Fruit fly (Drosophila melanogaster): Measurements from ENCODE around the gene CG2217.

Gene CG2217

DNA sequence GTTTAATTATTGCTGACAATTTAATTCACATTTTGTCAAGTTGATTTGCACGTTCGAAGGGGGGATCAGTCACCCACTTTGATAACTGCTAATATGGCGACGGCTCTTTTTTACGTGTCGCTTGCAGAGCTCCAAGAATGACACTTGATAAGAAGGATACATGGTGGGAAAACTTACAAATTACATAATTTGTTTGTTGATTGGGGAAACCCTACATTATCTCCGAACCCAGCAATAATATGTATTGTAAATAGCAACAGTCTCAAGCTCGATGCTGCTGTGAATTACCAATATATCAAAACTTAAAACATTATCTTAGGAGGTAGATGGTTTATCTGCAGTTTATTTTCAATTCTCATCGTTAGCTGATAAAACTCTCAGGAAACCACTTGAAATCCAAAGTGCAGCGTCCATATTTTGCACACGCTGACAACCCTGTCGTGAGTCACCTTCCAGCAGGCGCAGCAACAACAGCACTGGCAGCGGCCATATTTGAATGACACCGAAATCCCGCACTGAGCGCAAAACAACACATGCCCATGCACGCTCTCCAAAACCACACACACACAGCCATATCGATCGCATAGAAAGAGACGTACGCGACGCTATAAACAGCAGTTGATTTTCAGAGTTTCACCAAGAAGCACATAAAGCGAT lies 34.4 kb downstream of the CG2217 start (continued):
- TF ChIP-seq fu2 (GFP tag; optimal IDR thresholded peaks at IDR 0.05) (peak; percentile 98), CG7357 (GFP tag; IDR thresholded peaks at IDR 0.05) (peak; percentile 83), ATbp (GFP tag; optimal IDR thresholded peaks at IDR 0.05) (peak; percentile 91), CG32767 (GFP tag; IDR thresholded peaks at IDR 0.05) (no peak; the same call in none of the 2 replicates), Camta (GFP tag; optimal IDR thresholded peaks at IDR 0.05) (peak; percentile 98), Doc2 (GFP tag; IDR thresholded peaks at IDR 0.05) (peak; percentile 63; the same call in 1 of the 2 replicates), vnd (GFP tag; IDR thresholded peaks at IDR 0.05; ENCODE audit: partially characterized antibody) (no peak), btn (GFP tag; optimal IDR thresholded peaks at IDR 0.05) (peak; percentile 93), abd-A (tag; optimal IDR thresholded peaks at IDR 0.05) (no peak), CG8290 (GFP tag; optimal IDR thresholded peaks at IDR 0.05) (peak; percentile 91), CG8290 (tag; optimal IDR thresholded peaks at IDR 0.05) (peak; percentile 93 to 95), jumu (GFP tag; optimal IDR thresholded peaks at IDR 0.05) (peak; percentile 97), grau (tag; optimal IDR thresholded peaks at IDR 0.05) (peak; percentile 95), CG12391 (tag; optimal IDR thresholded peaks at IDR 0.05) (peak; percentile 96), CG31365 (tag; optimal IDR thresholded peaks at IDR 0.05) (peak; percentile 69), nom (GFP tag; optimal IDR thresholded peaks at IDR 0.05) (peak; percentile 92), gsb-n (tag; optimal IDR thresholded peaks at IDR 0.05) (peak; percentile 80), E2f1 (GFP tag; IDR thresholded peaks at IDR 0.05) (peak; percentile 87), gem (tag; optimal IDR thresholded peaks at IDR 0.05) (peak; percentile 96), tap (tag; optimal IDR thresholded peaks at IDR 0.05) (peak; percentile 86), bbx (GFP tag; IDR thresholded peaks at IDR 0.05; ENCODE audit: partially characterized antibody) (peak; percentile 54; the same call in 1 of the 2 replicates), Mad (GFP tag; optimal IDR thresholded peaks at IDR 0.05) (peak; percentile 91), chm (GFP tag; IDR thresholded peaks at IDR 0.05) (peak; percentile 82), CG13296 (GFP tag; optimal IDR thresholded peaks at IDR 0.05) (peak; percentile 91), Atf6 (GFP tag; IDR thresholded peaks at IDR 0.05) (peak; percentile 82), Elba2 (GFP tag; optimal IDR thresholded peaks at IDR 0.05) (peak; percentile 46), Hr78 (GFP tag; optimal IDR thresholded peaks at IDR 0.05) (peak in 1 of 2 experiments; percentile 92), pros (GFP tag; optimal IDR thresholded peaks at IDR 0.05) (no peak), CG30020 (tag; optimal IDR thresholded peaks at IDR 0.05) (peak; percentile 82), emc (GFP tag; optimal IDR thresholded peaks at IDR 0.05) (peak; percentile 96), Pdp1 (GFP tag; optimal IDR thresholded peaks at IDR 0.05) (peak; percentile 98), NC2β (GFP tag; optimal IDR thresholded peaks at IDR 0.05) (peak; percentile 93), dan (GFP tag; IDR thresholded peaks at IDR 0.05) (peak; percentile 69; the same call in 1 of the 2 replicates), Ada2b (GFP tag; IDR thresholded peaks at IDR 0.05) (peak; percentile 86), stc (GFP tag; IDR thresholded peaks at IDR 0.05) (peak; percentile 75), ase (GFP tag; IDR thresholded peaks at IDR 0.05) (peak; percentile 78), CG3407 (GFP tag; optimal IDR thresholded peaks at IDR 0.05) (peak; percentile 89), ewg (GFP tag; optimal IDR thresholded peaks at IDR 0.05) (peak; percentile 91), sqz (GFP tag; optimal IDR thresholded peaks at IDR 0.05) (peak; percentile 94), H15 (GFP tag; IDR thresholded peaks at IDR 0.05) (peak; percentile 84), CG8924 (tag; optimal IDR thresholded peaks at IDR 0.05) (peak; percentile 96), Adf1 (GFP tag; IDR thresholded peaks at IDR 0.05) (peak; percentile 62; the same call in 1 of the 2 replicates), CG10462 (GFP tag; optimal IDR thresholded peaks at IDR 0.05) (peak; percentile 94), hth (optimal IDR thresholded peaks at IDR 0.05) (no peak), CG3995 (GFP tag; optimal IDR thresholded peaks at IDR 0.05) (peak; percentile 85), zen2 (GFP tag; IDR thresholded peaks at IDR 0.05; ENCODE audit: partially characterized antibody) (no peak), lov (optimal IDR thresholded peaks at IDR 0.05) (no peak), lov (GFP tag; IDR thresholded peaks at IDR 0.05) (peak; percentile 86), Xbp1 (GFP tag; optimal IDR thresholded peaks at IDR 0.05) (peak; percentile 97), hkb (optimal IDR thresholded peaks at IDR 0.05) (no peak), hkb (GFP tag; IDR thresholded peaks at IDR 0.05) (peak; percentile 88)
